Fruit fly (Drosophila melanogaster): ENCODE data around the gene CG17440.

CG17440 gene

dm6 chrX:9243417-9243884, 26.3 kb downstream of the CG17440 start, which contains the start of the genes mxc and Larp7 (continued):
- TF ChIP-seq CG13123 (GFP tag; optimal IDR thresholded peaks at IDR 0.05) = peak; percentile 8
- TF ChIP-seq CG7357 (GFP tag; IDR thresholded peaks at IDR 0.05) = peak; percentile 60; the same call in 1 of the 3 replicates
- TF ChIP-seq corto (GFP tag; optimal IDR thresholded peaks at IDR 0.05) = no peak
- no peak for TF ChIP-seq aop (GFP tag; IDR thresholded peaks at IDR 0.05)
- peak in 1 of 3 experiments; percentile 53 for TF ChIP-seq lola (GFP tag; optimal IDR thresholded peaks at IDR 0.05)
- TF ChIP-seq CG12299 (tag; optimal IDR thresholded peaks at IDR 0.05) = peak; percentile 8
- TF ChIP-seq CG11085 (GFP tag; IDR thresholded peaks at IDR 0.05) = 0 out of 2 replicates have a peak, but pooled peaks have one; percentile 34
- TF ChIP-seq oc (tag; optimal IDR thresholded peaks at IDR 0.05) = no peak
- no peak for TF ChIP-seq CG4707 (GFP tag; optimal IDR thresholded peaks at IDR 0.05)
- TF ChIP-seq tup (GFP tag; optimal IDR thresholded peaks at IDR 0.05) = peak; percentile 4
- peak; percentile 83 for TF ChIP-seq CG34224 (GFP tag; IDR thresholded peaks at IDR 0.05; ENCODE audit: partially characterized antibody)
- TF ChIP-seq Ssrp (tag; optimal IDR thresholded peaks at IDR 0.05) = peak; percentile 59
- TF ChIP-seq en (GFP tag; optimal IDR thresholded peaks at IDR 0.05) = no peak
- no peak for TF ChIP-seq gem (tag; optimal IDR thresholded peaks at IDR 0.05)
- 0 out of 2 replicates have a peak, but pooled peaks have one; percentile 28 for TF ChIP-seq Taf1 (GFP tag; IDR thresholded peaks at IDR 0.05)
- peak; percentile 39 for TF ChIP-seq eyg (GFP tag; optimal IDR thresholded peaks at IDR 0.05)
- no peak for TF ChIP-seq CG3726 (GFP tag; IDR thresholded peaks at IDR 0.05)
- TF ChIP-seq CG3838 (GFP tag; optimal IDR thresholded peaks at IDR 0.05) = no peak
- peak; percentile 53 for TF ChIP-seq maf-S (GFP tag; optimal IDR thresholded peaks at IDR 0.05)
- TF ChIP-seq NFAT (GFP tag; IDR thresholded peaks at IDR 0.05) = no peak
- TF ChIP-seq gcm2 (GFP tag; optimal IDR thresholded peaks at IDR 0.05) = no peak
- TF ChIP-seq Aef1 (GFP tag; IDR thresholded peaks at IDR 0.05) = peak; percentile 62
- TF ChIP-seq fu2 (GFP tag; optimal IDR thresholded peaks at IDR 0.05) = peak; percentile 72
- peak; percentile 79 for TF ChIP-seq CoRest (tag; optimal IDR thresholded peaks at IDR 0.05)
- TF ChIP-seq kni (GFP tag; optimal IDR thresholded peaks at IDR 0.05) = peak; percentile 30
- TF ChIP-seq fd96Cb (tag; optimal IDR thresholded peaks at IDR 0.05) = peak; percentile 3
- peak; percentile 67 for TF ChIP-seq Hr3 (GFP tag; optimal IDR thresholded peaks at IDR 0.05)
- no peak for TF ChIP-seq eve (GFP tag; optimal IDR thresholded peaks at IDR 0.05)
- peak; percentile 47 for TF ChIP-seq nerfin-1 (tag; optimal IDR thresholded peaks at IDR 0.05)
- no peak for TF ChIP-seq sim (GFP tag; IDR thresholded peaks at IDR 0.05)
- TF ChIP-seq Atf6 (GFP tag; IDR thresholded peaks at IDR 0.05) = peak; percentile 40; the same call in 1 of the 2 replicates
- no peak for TF ChIP-seq HLHmδ (GFP tag; optimal IDR thresholded peaks at IDR 0.05)
- TF ChIP-seq CG9609 (GFP tag; optimal IDR thresholded peaks at IDR 0.05) = peak; percentile 76
- TF ChIP-seq Hsf (GFP tag; optimal IDR thresholded peaks at IDR 0.05) = peak; percentile 66
- TF ChIP-seq Ets97D (GFP tag; optimal IDR thresholded peaks at IDR 0.05) = peak; percentile 64
- TF ChIP-seq Hand (GFP tag; optimal IDR thresholded peaks at IDR 0.05) = no peak
- peak; percentile 18 for TF ChIP-seq cato (GFP tag; optimal IDR thresholded peaks at IDR 0.05; ENCODE audit: borderline replicate concordance)
- peak; percentile 68 for TF ChIP-seq Dp (GFP tag; optimal IDR thresholded peaks at IDR 0.05)
- TF ChIP-seq CG4282 (GFP tag; optimal IDR thresholded peaks at IDR 0.05) = peak; percentile 16
- peak; percentile 27 for TF ChIP-seq CG17385 (GFP tag; optimal IDR thresholded peaks at IDR 0.05)
- no peak for TF ChIP-seq CG3065 (GFP tag; optimal IDR thresholded peaks at IDR 0.05)
- TF ChIP-seq Side (GFP tag; optimal IDR thresholded peaks at IDR 0.05) = peak; percentile 61
- TF ChIP-seq Asciz (GFP tag; optimal IDR thresholded peaks at IDR 0.05) = no peak
- no peak for TF ChIP-seq gsb-n (tag; optimal IDR thresholded peaks at IDR 0.05)
- TF ChIP-seq gfzf (GFP tag; optimal IDR thresholded peaks at IDR 0.05) = peak; percentile 45
- TF ChIP-seq ash1 (GFP tag; optimal IDR thresholded peaks at IDR 0.05) = no peak
- TF ChIP-seq Blimp-1 (GFP tag; optimal IDR thresholded peaks at IDR 0.05) = no peak
- 0 out of 2 replicates have a peak, but pooled peaks have one; percentile 26 for TF ChIP-seq Adf1 (GFP tag; IDR thresholded peaks at IDR 0.05)
- peak; percentile 40 for TF ChIP-seq Mes4 (GFP tag; optimal IDR thresholded peaks at IDR 0.05)
- TF ChIP-seq CG11695 (GFP tag; IDR thresholded peaks at IDR 0.05) = no peak
